Worm (Caenorhabditis elegans): ENCODE measurements around the gene fat-2.

fat-2 gene

DNA sequence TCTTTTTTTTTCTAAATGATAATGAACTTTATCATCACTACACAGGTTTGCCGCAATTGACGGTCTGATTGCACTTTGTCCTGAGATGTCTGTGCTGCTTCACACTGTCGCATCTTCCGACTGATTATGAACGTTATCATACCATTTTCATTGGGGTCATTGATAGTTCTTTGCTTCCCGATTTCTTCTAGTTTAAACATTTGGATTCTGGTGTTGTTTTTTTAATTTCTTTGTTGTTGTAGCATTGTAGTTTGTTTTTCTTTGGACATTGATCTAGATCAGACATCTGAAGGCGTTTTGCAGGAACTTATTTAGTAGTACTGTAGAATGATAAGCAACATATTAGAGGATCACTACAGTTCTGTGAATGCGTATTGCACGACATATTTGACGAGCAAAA is 4.9 kb upstream of the fat-2 start (continued):
- TF ChIP-seq mdl-1 (tag; optimal IDR thresholded peaks at IDR 0.05) (peak in 1 of 2 experiments; percentile 12), ama-1 (optimal IDR thresholded peaks at IDR 0.05) (no peak), elt-2 (tag; optimal IDR thresholded peaks at IDR 0.05) (peak; percentile 94), hlh-17 (GFP tag; optimal IDR thresholded peaks at IDR 0.05; ENCODE audit: borderline replicate concordance) (no peak), nhr-90 (tag; optimal IDR thresholded peaks at IDR 0.05; ENCODE audit: poor library complexity) (peak; percentile 58), fkh-8 (tag; optimal IDR thresholded peaks at IDR 0.05) (no peak), sptf-1 (tag; optimal IDR thresholded peaks at IDR 0.05) (no peak)

DNA sequence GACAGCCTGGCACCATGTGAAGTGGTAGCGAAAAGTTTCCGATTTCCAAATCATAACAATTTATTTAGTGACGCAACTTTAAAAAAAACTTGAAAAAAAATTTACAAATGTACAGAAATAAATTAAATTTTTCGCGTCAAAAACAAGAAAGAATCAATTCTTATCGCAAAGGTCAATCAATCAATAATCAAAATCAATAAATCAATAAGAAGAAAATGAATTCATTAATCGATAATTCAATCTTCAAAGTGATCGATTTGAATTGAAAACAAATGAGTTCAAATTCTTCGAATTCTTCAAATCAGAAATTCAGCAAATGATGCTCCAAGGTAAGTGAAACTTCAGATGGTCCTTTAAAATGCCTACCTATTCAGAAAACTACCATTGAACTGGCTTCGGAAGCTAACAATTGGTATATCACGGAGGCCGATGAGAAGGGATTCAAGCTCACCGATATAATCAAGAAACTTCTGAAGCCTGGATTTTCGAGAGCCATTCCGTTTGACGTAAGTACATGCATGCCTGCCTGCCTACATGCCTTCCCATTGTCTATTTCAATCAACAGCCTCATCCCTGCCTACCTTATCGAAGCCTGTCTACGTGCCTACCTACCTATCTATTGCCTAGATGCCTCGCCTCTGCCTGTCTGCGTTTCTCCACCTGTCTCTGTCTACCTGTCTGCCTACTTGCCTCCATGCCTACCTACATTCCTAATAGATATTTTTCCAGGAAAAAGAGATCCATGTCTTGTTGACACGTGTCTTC is 3.6 kb upstream of the fat-2 start:
- no peak for TF ChIP-seq unc-62 (GFP tag; optimal IDR thresholded peaks at IDR 0.05)
- TF ChIP-seq mep-1 (tag; optimal IDR thresholded peaks at IDR 0.05), result no peak
- no peak for TF ChIP-seq C04F5.9 (tag; optimal IDR thresholded peaks at IDR 0.05)
- TF ChIP-seq nhr-77 (tag; optimal IDR thresholded peaks at IDR 0.05), result no peak
- TF ChIP-seq alr-1 (tag; optimal IDR thresholded peaks at IDR 0.05; ENCODE audit: borderline replicate concordance), result no peak
- TF ChIP-seq jun-1 (tag; optimal IDR thresholded peaks at IDR 0.05), result no peak
- TF ChIP-seq nhr-71 (tag; optimal IDR thresholded peaks at IDR 0.05), result no peak
- TF ChIP-seq nhr-47 (tag; optimal IDR thresholded peaks at IDR 0.05), result no peak
- no peak for TF ChIP-seq egl-27 (tag; optimal IDR thresholded peaks at IDR 0.05)
- no peak for TF ChIP-seq unc-98 (GFP tag; IDR thresholded peaks at IDR 0.05)

ce11 chrIV:13322429-13322828 is 1.2 kb upstream of the fat-2 start:
- TF ChIP-seq zag-1 (tag; optimal IDR thresholded peaks at IDR 0.05) (no peak), lin-13 (GFP tag; optimal IDR thresholded peaks at IDR 0.05) (peak; percentile 60), ceh-8 (GFP tag; optimal IDR thresholded peaks at IDR 0.05) (no peak), nhr-77 (tag; optimal IDR thresholded peaks at IDR 0.05) (peak; percentile 89), dsc-1 (tag; optimal IDR thresholded peaks at IDR 0.05) (peak; percentile 50), nhr-12 (tag; optimal IDR thresholded peaks at IDR 0.05) (no peak), lin-39 (tag; optimal IDR thresholded peaks at IDR 0.05) (no peak), nhr-19 (GFP tag; conservative IDR thresholded peaks at IDR 0.05) (peak; percentile 86), nhr-47 (tag; optimal IDR thresholded peaks at IDR 0.05) (peak; percentile 82), fos-1 (tag; optimal IDR thresholded peaks at IDR 0.05) (peak; percentile 59), unc-30 (tag; optimal IDR thresholded peaks at IDR 0.05) (no peak), ces-1 (GFP tag; optimal IDR thresholded peaks at IDR 0.05) (no peak), mdl-1 (tag; optimal IDR thresholded peaks at IDR 0.05) (peak in 1 of 2 experiments; percentile 63), ceh-90 (tag; optimal IDR thresholded peaks at IDR 0.05) (no peak), elt-2 (tag; optimal IDR thresholded peaks at IDR 0.05) (peak; percentile 94), alr-1 (tag; optimal IDR thresholded peaks at IDR 0.05; ENCODE audit: borderline replicate concordance) (no peak), zip-4 (GFP tag; optimal IDR thresholded peaks at IDR 0.05) (no peak), mep-1 (tag; optimal IDR thresholded peaks at IDR 0.05) (peak; percentile 88), Y116A8C.19 (tag; optimal IDR thresholded peaks at IDR 0.05; ENCODE audit: borderline replicate concordance) (no peak), ztf-11 (tag; optimal IDR thresholded peaks at IDR 0.05) (no peak), lin-35 (GFP tag; optimal IDR thresholded peaks at IDR 0.05) (peak; percentile 43 to 58), jun-1 (tag; optimal IDR thresholded peaks at IDR 0.05) (peak; percentile 55), vab-15 (tag; optimal IDR thresholded peaks at IDR 0.05) (no peak), nhr-85 (tag) (peak; percentile 88), fkh-4 (tag; optimal IDR thresholded peaks at IDR 0.05; ENCODE audit: borderline replicate concordance) (no peak), nhr-237 (tag; optimal IDR thresholded peaks at IDR 0.05) (peak; percentile 55), egl-27 (tag; optimal IDR thresholded peaks at IDR 0.05) (peak; percentile 31 to 50), egl-13 (tag; optimal IDR thresholded peaks at IDR 0.05) (no peak), ama-1 (optimal IDR thresholded peaks at IDR 0.05) (no peak), nhr-84 (tag; optimal IDR thresholded peaks at IDR 0.05) (no peak), unc-62 (GFP tag; optimal IDR thresholded peaks at IDR 0.05) (no peak), blmp-1 (tag; optimal IDR thresholded peaks at IDR 0.05) (peak; percentile 33), sox-4 (tag; optimal IDR thresholded peaks at IDR 0.05) (no peak), nhr-11 (tag; optimal IDR thresholded peaks at IDR 0.05) (peak; percentile 55), rnt-1 (tag; optimal IDR thresholded peaks at IDR 0.05) (peak; percentile 84), tlp-1 (tag; optimal IDR thresholded peaks at IDR 0.05) (no peak), efl-3 (GFP tag; optimal IDR thresholded peaks at IDR 0.05) (no peak), xbp-1 (tag; optimal IDR thresholded peaks at IDR 0.05) (peak; percentile 65), hlh-4 (tag; optimal IDR thresholded peaks at IDR 0.05) (no peak), skn-1 (tag; optimal IDR thresholded peaks at IDR 0.05) (no peak)
